Worm (Caenorhabditis elegans) whole organism, L1 larva: ENCODE measurements around the gene F41E7.7.

ENCODE experiments used
- ama-1 ChIP-seq: fragments of 150-350 bp; optimal IDR thresholded peaks from 2 replicates; lab custom pipeline; 2014
- ceh-90 ChIP-seq: sonication (generic microtip); optimal IDR thresholded peaks from 2 replicates; lab custom pipeline; 2016; ENCODE audit warnings: missing genetic modification characterization, missing compliant biosample characterization
- dpl-1 ChIP-seq, 3 experiments: fragments of 150-350 bp in 2 of 3; sonication (generic microtip) in 1 of 3; optimal IDR thresholded peaks; 2 replicates each; lab custom pipeline; 2014 to 2017; ENCODE audit warnings: missing biosample characterization in 3 of 3, missing genetic modification characterization in 3 of 3, missing genetic modification reagents in 3 of 3
- hpl-2 ChIP-seq: fragments of 150-350 bp; optimal IDR thresholded peaks from 2 replicates; lab custom pipeline; 2014; ENCODE audit warnings: missing biosample characterization, missing genetic modification reagents, missing genetic modification characterization
- nhr-77 ChIP-seq: fragments of 150-350 bp; optimal IDR thresholded peaks from 2 replicates; lab custom pipeline; 2014; ENCODE audit warnings: missing biosample characterization, missing genetic modification characterization
- pqm-1 ChIP-seq: sonication (generic microtip); optimal IDR thresholded peaks from 3 replicates; lab custom pipeline; 2017; ENCODE audit warnings: missing biosample characterization, missing genetic modification characterization
- rnt-1 ChIP-seq: sonication (generic microtip); optimal IDR thresholded peaks from 2 replicates; lab custom pipeline; 2016; ENCODE audit warnings: mild to moderate bottlenecking, missing genetic modification characterization, moderate library complexity, missing compliant biosample characterization
- tbx-2 ChIP-seq: sonication (generic microtip); optimal IDR thresholded peaks from 2 replicates; lab custom pipeline; 2016; ENCODE audit warnings: missing genetic modification characterization, missing compliant biosample characterization

DNA sequence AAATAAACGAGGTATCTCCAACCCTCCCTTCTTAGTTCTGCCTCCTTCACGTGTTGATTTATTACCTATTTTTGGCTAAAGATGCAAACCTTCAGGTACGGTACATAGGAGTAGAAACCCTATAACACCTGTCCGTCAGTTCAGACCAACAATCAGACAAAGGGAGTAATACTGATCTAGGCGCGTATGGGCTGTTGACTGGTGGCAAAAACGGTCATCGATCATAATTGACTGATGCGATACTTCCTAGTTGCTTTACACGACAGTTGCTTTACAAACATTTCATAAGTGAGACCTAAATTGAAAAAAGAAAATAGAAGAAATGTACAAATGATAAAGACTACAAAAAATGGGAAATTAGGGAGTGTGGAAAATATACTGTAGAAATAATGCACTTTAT lies 42.6 kb downstream of the F41E7.7 start:
- TF ChIP-seq tbx-2 (tag; lab: Kevin White, UChicago) (no peak), pqm-1 (tag; lab: Kevin White, UChicago) (no peak), rnt-1 (no peak), ceh-90 (tag; lab: Kevin White, UChicago) (no peak), hpl-2 (no peak), dpl-1 (GFP tag; optimal IDR thresholded peaks at IDR 0.05; lab: Kevin White, UChicago) (no peak), ama-1 (lab: Kevin White, UChicago) (no peak), nhr-77 (no peak)
